Worm (Caenorhabditis elegans): ENCODE results near the gene atrn-1.

DNA sequence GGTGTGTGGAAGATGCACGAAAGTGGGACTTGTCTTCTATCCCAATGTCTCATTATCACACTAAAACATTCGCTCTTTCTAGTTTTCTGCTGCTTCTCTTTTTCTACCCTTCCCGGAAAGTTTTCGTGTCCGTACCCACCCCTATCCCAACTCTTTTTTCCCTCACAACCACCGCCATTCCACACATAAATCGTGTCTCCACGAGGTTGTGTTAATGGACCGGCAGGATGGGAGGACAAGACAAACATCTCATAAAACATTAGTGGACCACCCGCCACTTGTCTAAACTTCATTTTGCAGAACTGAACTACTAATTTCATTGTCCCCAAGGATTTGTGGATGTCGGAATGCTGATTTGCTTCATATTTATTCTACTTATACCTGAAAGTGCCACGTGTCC, 37.4 kb upstream of the atrn-1 start, which contains the start of gene slt-1:
- TF ChIP-seq B0261.1 (tag; optimal IDR thresholded peaks at IDR 0.05) (no peak), pha-4 (tag; optimal IDR thresholded peaks at IDR 0.05) (no peak), bed-1 (GFP tag; IDR thresholded peaks at IDR 0.05) (no peak), K12H6.12 (tag; optimal IDR thresholded peaks at IDR 0.05) (no peak), sea-2 (GFP tag; IDR thresholded peaks at IDR 0.05) (no peak), cebp-2 (GFP tag; IDR thresholded peaks at IDR 0.05) (no peak), ama-1 (optimal IDR thresholded peaks at IDR 0.05) (no peak), ama-1 (GFP tag; optimal IDR thresholded peaks at IDR 0.05) (no peak), egl-18 (GFP tag; IDR thresholded peaks at IDR 0.05) (no peak), lin-40 (tag; optimal IDR thresholded peaks at IDR 0.05) (no peak), ztf-3 (GFP tag; optimal IDR thresholded peaks at IDR 0.05) (no peak), ztf-25 (GFP tag; IDR thresholded peaks at IDR 0.05) (no peak), lsy-27 (tag; optimal IDR thresholded peaks at IDR 0.05; ENCODE audit: borderline replicate concordance, insufficient read depth) (no peak), F57C9.4 (tag; optimal IDR thresholded peaks at IDR 0.05) (no peak), tbp1 (GFP tag; optimal IDR thresholded peaks at IDR 0.05) (no peak)

All from whole organism, young adult.